Fruit fly (Drosophila melanogaster) S2 (cell line): Measurements from ENCODE around the gene CG13694.
A peak's percentile ranks its signal among the peaks of the same experiment; 100 is the strongest.

Experiments
- CG8478 ChIP-seq: fragments of >200 bp; optimal IDR thresholded peaks from 2 replicates; lab custom pipeline; 2018
- CTCF ChIP-seq, 2 experiments: fragments of >200 bp; optimal IDR thresholded peaks; 2 replicates each; lab custom pipeline; 2018

CG13694 gene

DNA sequence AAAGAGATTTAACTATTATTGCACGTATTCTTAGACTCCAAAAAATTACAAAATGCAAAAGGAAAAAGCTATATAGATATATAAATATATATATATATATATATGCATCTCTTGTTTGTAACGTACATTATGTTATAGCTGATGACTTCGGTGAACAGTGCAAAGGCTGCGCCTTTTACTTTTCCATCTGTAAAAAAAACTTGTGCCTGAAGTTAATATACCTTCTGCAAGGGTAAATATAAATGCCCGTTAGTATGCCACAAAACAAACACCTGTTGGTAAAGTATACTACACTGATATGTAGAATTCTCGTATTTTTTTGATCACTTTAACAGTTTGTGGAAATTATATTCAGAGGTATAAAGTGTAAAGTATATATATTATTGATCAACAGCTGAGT lies 21.8 kb upstream of the CG13694 start:
- TF ChIP-seq CTCF (optimal IDR thresholded peaks at IDR 0.05; lab: Kevin White, UChicago), result peak in 1 of 2 experiments; percentile 35
- TF ChIP-seq CG8478, result no peak

DNA sequence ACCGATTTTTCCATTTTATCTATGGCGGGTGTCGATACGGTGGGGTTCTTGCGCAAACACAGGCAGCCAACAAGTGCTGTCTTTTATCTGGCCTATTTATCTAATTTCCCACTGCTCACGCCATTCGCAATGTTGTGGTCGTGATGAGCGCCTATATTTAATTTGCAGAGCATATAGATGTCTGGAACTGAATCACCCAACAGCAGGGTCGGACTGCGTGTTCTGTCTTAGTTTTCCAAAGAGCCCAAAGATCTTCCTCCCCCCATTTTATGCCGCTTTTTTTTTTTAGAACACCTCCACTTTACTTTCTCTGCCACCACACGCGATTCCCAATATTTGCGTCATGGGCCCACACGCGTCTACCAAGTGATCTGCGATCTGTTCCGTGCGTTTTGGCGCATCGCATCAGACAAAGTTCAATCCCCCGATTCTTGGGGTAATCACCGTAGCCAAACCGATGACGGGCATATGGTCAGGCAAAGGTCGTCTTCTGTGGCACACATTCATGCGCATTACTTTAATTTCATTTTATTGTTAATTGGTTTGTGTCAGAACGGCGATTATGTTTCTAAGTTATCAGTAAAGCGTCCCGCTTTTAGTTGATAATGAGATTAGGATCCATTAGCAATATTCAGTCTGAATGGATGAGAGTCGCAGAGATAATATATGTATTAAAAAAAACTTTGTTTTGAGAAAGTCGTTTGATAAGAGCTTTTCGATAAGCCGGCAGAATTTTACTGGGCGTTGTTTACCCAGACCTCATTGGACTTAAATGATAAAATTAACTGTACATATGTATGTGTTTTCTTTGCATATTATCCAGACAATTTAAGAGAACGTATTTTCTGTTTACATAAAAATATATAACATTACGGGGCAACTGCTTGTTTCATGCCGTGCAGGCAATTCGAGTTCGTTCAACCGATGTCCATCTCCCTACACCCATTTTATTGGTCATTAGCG lies 20.7 kb upstream of the CG13694 start:
- TF ChIP-seq CG8478, result no peak
- TF ChIP-seq CTCF (optimal IDR thresholded peaks at IDR 0.05; lab: Kevin White, UChicago), result no peak

- no peak for TF ChIP-seq CG8478
- TF ChIP-seq CTCF (optimal IDR thresholded peaks at IDR 0.05; lab: Kevin White, UChicago), result no peak
Observed at dm6 chr2L:136131-136426, 19.8 kb upstream of the CG13694 start.

DNA sequence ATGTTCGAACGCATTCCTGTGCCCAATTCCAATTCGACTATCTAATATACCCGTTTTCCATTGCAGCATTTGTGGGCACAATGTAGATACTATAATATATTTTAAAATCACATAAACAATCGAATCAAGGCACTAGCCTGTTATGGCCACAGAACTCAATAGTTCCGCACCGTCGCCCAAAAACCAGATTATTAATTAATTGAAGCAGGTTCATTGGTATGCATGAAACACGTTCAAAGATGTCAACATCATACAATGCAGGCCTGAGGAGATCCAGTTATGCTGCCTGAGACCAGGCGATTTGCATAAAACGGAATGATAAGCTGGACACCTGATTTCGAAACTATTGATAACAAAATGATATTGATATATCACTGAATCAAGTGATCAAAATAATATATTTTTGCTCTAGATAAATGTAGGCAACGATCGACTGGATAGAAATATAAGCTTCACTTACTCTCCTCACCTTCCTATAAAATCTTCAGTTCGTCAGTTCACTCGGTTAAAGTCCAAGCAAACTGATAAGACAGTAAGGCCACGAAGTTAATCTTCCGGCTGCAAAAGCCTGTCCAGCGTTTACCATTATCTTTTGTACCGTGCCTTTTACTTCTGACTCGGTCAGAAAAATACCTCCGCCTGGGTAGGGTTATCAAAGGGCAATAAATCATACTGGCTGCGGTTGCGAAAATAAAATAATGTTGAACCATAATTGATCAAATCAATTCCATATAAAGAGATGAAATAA lies 19.3 kb upstream of the CG13694 start:
- TF ChIP-seq CTCF (optimal IDR thresholded peaks at IDR 0.05; lab: Kevin White, UChicago) (no peak), CG8478 (no peak)

DNA sequence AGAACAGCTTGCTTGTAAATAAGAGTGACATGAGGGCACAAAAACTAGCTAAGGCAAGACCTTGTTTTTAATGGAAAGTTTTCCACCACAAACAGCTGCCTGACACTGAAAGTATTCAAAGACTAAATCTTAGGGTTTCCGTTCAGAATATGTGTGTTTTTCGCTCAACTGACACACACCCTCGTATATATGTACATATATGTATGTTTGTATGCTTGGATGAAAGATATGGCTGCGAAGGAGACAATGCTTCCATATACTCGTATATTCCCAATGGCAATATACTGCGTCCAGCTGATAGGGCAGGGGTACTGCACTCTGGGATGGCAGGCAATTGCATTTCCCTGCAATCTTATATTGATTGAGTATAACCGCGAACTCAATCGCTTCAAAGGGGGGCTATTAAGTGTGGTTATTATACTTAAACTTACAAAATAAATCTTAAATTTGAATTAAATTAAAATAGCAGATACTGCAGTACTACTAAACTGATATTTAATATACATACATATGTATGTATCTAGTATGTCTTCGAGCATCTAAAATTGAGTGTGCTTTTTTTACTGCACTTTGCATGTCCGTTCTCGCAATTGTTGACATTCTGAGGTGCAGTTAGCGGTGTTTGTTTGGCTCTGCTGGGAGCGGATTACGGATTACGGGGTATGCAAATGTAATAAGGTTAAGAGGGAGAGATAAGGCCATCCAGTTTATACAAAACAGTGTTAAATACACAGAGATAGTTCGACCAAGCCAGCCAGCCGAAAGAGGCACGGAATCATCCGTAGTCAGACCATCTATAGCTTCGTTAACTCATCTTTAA lies 18.5 kb upstream of the CG13694 start:
- no peak for TF ChIP-seq CG8478
- no peak for TF ChIP-seq CTCF (optimal IDR thresholded peaks at IDR 0.05; lab: Kevin White, UChicago)

- TF ChIP-seq CTCF (optimal IDR thresholded peaks at IDR 0.05; lab: Kevin White, UChicago) (no peak), CG8478 (no peak)
Observed at dm6 chr2L:131466-132270, 15.4 kb upstream of the CG13694 start, which contains the start of gene Gs1. Gene Gs1, plus strand, starts transcription at chr2L:132077.

dm6 chr2L:130691-131090 lies 14.4 kb upstream of the CG13694 start, which contains the start of gene CG3164:
Gene CG3164, minus strand, starts transcription at chr2L:130791.
- no peak for TF ChIP-seq CTCF (optimal IDR thresholded peaks at IDR 0.05; lab: Kevin White, UChicago)
- TF ChIP-seq CG8478, result no peak

dm6 chr2L:128977-129941 lies 13.0 kb upstream of the CG13694 start:
- TF ChIP-seq CG8478 (peak; percentile 56), CTCF (optimal IDR thresholded peaks at IDR 0.05; lab: Kevin White, UChicago) (no peak)

DNA sequence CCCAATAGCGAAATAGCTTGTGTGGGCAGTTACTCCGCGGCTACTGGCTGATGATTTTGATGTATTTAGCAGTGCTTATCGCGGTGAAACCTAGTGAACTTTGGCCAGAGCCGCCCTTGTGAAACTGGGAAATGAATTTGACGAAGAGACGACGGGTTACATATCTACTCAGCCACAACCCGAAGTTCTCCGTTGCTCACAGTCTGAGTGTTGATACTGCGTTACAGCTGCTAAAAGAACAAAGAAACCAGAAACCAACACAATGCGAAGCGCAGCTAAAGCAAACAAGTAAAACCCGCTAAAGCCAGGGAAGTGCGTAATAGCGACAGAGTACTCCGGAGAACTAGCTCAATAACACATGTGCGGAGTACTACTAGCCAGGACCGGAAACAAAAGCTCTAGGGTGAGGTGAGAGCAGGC lies 12.0 kb upstream of the CG13694 start:
- TF ChIP-seq CG8478, result no peak
- no peak for TF ChIP-seq CTCF (optimal IDR thresholded peaks at IDR 0.05; lab: Kevin White, UChicago)

- TF ChIP-seq CTCF (optimal IDR thresholded peaks at IDR 0.05; lab: Kevin White, UChicago) (no peak), CG8478 (no peak)
Observed at dm6 chr2L:125364-126252, 9.3 kb upstream of the CG13694 start.

dm6 chr2L:123007-123327 lies 6.7 kb upstream of the CG13694 start:
- TF ChIP-seq CG8478, result no peak
- no peak for TF ChIP-seq CTCF (optimal IDR thresholded peaks at IDR 0.05; lab: Kevin White, UChicago)

dm6 chr2L:122167-123006 lies 6.1 kb upstream of the CG13694 start:
- TF ChIP-seq CG8478, result no peak
- TF ChIP-seq CTCF (optimal IDR thresholded peaks at IDR 0.05; lab: Kevin White, UChicago), result peak; percentile 42 to 66
